Fruit fly (Drosophila melanogaster): ENCODE data around the gene ATPsynbeta.

DNA sequence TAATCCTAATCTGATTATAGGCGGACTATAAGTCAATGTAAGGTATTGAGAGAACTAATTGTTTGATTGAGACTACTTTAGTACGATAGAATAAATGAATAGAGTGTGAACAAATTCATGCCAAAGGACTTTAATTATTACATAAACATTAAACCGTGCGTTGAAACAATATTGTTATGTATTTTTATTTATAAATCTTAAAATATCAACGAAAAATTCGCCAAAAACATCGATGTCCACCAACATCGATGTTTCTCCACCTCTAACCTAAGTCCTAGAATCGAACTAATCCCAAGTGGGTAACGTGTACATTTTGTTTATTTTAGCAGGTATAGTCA lies 29.8 kb downstream of the ATPsynbeta start:
- TF ChIP-seq Myc (optimal IDR thresholded peaks at IDR 0.05) (no peak), psq (optimal IDR thresholded peaks at IDR 0.05) (no peak), insv (optimal IDR thresholded peaks at IDR 0.05) (no peak)
